Fruit fly (Drosophila melanogaster) whole organism, embryonic: ENCODE measurements around the gene Lsp1alpha.

Experiments
- Antp ChIP-seq: fragments of 200-800 bp; sonication (Bioruptor generic); optimal IDR thresholded peaks from 3 replicates; lab custom pipeline; 2016; ENCODE audit warnings: missing biosample characterization, missing genetic modification characterization
- Asciz ChIP-seq: fragments of 200-800 bp; sonication (Bioruptor generic); optimal IDR thresholded peaks from 2 replicates; lab custom pipeline; 2017; ENCODE audit warnings: missing biosample characterization, mild to moderate bottlenecking, missing genetic modification characterization, missing genetic modification reagents
- BEAF-32 ChIP-seq: fragments of 200-800 bp; sonication (Bioruptor generic); optimal IDR thresholded peaks from 3 replicates; lab custom pipeline; 2017; ENCODE audit warnings: missing biosample characterization, missing genetic modification characterization, mild to moderate bottlenecking, moderate library complexity, missing genetic modification reagents
- CG10274 ChIP-seq: fragments of 200-800 bp; sonication (Bioruptor generic); optimal IDR thresholded peaks from 3 replicates; lab custom pipeline; 2017; ENCODE audit warnings: missing biosample characterization, mild to moderate bottlenecking, missing genetic modification characterization
- CG10543 ChIP-seq: fragments of 200-800 bp; sonication (Bioruptor generic); optimal IDR thresholded peaks from 3 replicates; lab custom pipeline; 2017; ENCODE audit warnings: missing biosample characterization, mild to moderate bottlenecking, missing genetic modification characterization, moderate library complexity
- CG12155 ChIP-seq: fragments of 200-800 bp; sonication (Bioruptor generic); optimal IDR thresholded peaks from 3 replicates; lab custom pipeline; 2016; ENCODE audit warnings: missing biosample characterization, missing genetic modification characterization
- CG12659 ChIP-seq: fragments of 200-800 bp; sonication (Bioruptor generic); optimal IDR thresholded peaks from 3 replicates; lab custom pipeline; 2017; ENCODE audit warnings: mild to moderate bottlenecking, missing biosample characterization, missing genetic modification reagents, missing genetic modification characterization
- CG13123 ChIP-seq: fragments of 200-800 bp; sonication (Bioruptor generic); optimal IDR thresholded peaks from 2 replicates; lab custom pipeline; 2016; ENCODE audit warnings: missing biosample characterization, missing genetic modification characterization
- CG13894 ChIP-seq: fragments of 200-800 bp; sonication (Bioruptor generic); optimal IDR thresholded peaks from 3 replicates; lab custom pipeline; 2018; ENCODE audit warnings: missing biosample characterization, mild to moderate bottlenecking, missing genetic modification characterization, moderate library complexity
- CG14441 ChIP-seq: fragments of 200-800 bp; sonication (Bioruptor generic); IDR thresholded peaks from 2 replicates; pipeline ENCODE4 v1.3.6; 2022; ENCODE audit warnings: missing biosample characterization, missing genetic modification characterization
- CG18011 ChIP-seq: fragments of 200-800 bp; sonication (Bioruptor generic); optimal IDR thresholded peaks from 2 replicates; lab custom pipeline; 2017; ENCODE audit warnings: missing biosample characterization, missing genetic modification characterization, mild to moderate bottlenecking, moderate library complexity, missing genotype
- CG2116 ChIP-seq: fragments of 200-800 bp; sonication (Bioruptor generic); optimal IDR thresholded peaks from 3 replicates; lab custom pipeline; 2018; ENCODE audit warnings: missing biosample characterization, mild to moderate bottlenecking, missing genetic modification characterization
- CG2875 ChIP-seq: fragments of 200-800 bp; sonication (Bioruptor generic); optimal IDR thresholded peaks from 2 replicates; lab custom pipeline; 2017; ENCODE audit warnings: missing biosample characterization, mild to moderate bottlenecking, missing genetic modification characterization, missing genetic modification reagents
- CG3065 ChIP-seq: fragments of 200-800 bp; sonication (Bioruptor generic); optimal IDR thresholded peaks from 2 replicates; lab custom pipeline; 2016; ENCODE audit warnings: missing biosample characterization, missing genetic modification characterization
- CG32772 ChIP-seq: fragments of 200-800 bp; sonication (Bioruptor generic); IDR thresholded peaks from 2 replicates; pipeline ENCODE4 v1.3.6; 2022; ENCODE audit warnings: missing biosample characterization, missing genetic modification characterization
- CG3847 ChIP-seq: fragments of 200-800 bp; sonication (Bioruptor generic); IDR thresholded peaks from 2 replicates; pipeline ENCODE4 v1.3.6; 2022; ENCODE audit warnings: missing biosample characterization, missing genetic modification characterization
- CG4404 ChIP-seq: fragments of 200-800 bp; sonication (Bioruptor generic); IDR thresholded peaks from 2 replicates; pipeline ENCODE4 v1.3.6; 2022; ENCODE audit warnings: missing biosample characterization, missing genetic modification characterization
- CG7928 ChIP-seq: fragments of 200-800 bp; sonication (Bioruptor generic); optimal IDR thresholded peaks from 2 replicates; lab custom pipeline; 2017; ENCODE audit warnings: missing biosample characterization, mild to moderate bottlenecking, missing genetic modification characterization
- CrebB ChIP-seq: fragments of 200-800 bp; sonication (Bioruptor generic); optimal IDR thresholded peaks from 3 replicates; lab custom pipeline; 2018; ENCODE audit warnings: missing biosample characterization, mild to moderate bottlenecking, missing genetic modification characterization
- Dip3 ChIP-seq: fragments of 200-800 bp; sonication (Bioruptor generic); optimal IDR thresholded peaks from 3 replicates; lab custom pipeline; 2016; ENCODE audit warnings: missing biosample characterization, missing genetic modification characterization
- Dp ChIP-seq: fragments of 200-800 bp; sonication (Bioruptor generic); optimal IDR thresholded peaks from 2 replicates; lab custom pipeline; 2018; ENCODE audit warnings: missing biosample characterization, mild to moderate bottlenecking, missing genetic modification characterization, moderate library complexity
- Ets65A ChIP-seq: fragments of 200-800 bp; sonication (Bioruptor generic); peaks from one replicate; lab custom pipeline; 2016; ENCODE audit warnings: missing biosample characterization, missing genetic modification characterization
- Jarid2 ChIP-seq: fragments of 200-800 bp; sonication (Bioruptor generic); optimal IDR thresholded peaks from 3 replicates; lab custom pipeline; 2017; ENCODE audit warnings: mild to moderate bottlenecking, missing biosample characterization, missing genetic modification reagents, missing genetic modification characterization
- Lpt ChIP-seq: fragments of >200 bp; optimal IDR thresholded peaks from 2 replicates; lab custom pipeline; 2018; ENCODE audit warnings: missing biosample characterization, missing genetic modification characterization
- Nf-YA ChIP-seq: fragments of 200-800 bp; sonication (Bioruptor generic); IDR thresholded peaks from 2 replicates; pipeline ENCODE4 v1.3.6; 2022; ENCODE audit warnings: missing biosample characterization, missing genetic modification characterization
- Nf-YC ChIP-seq: fragments of 200-800 bp; optimal IDR thresholded peaks from 3 replicates; lab custom pipeline; 2019; ENCODE audit warnings: missing biosample characterization, mild to moderate bottlenecking, missing genetic modification characterization, moderate library complexity
- Opbp ChIP-seq: fragments of 200-800 bp; sonication (Bioruptor generic); IDR thresholded peaks from 3 replicates; pipeline ENCODE4 v1.3.6; 2022; ENCODE audit warnings: missing biosample characterization, missing genetic modification characterization; ENCODE audit not compliant: partially characterized antibody
- Poxn ChIP-seq: fragments of 200-800 bp; sonication (Bioruptor generic); IDR thresholded peaks from 2 replicates; pipeline ENCODE4 v1.3.6; 2022; ENCODE audit warnings: missing biosample characterization, missing genetic modification characterization
- Rx ChIP-seq: fragments of 200-800 bp; sonication (Bioruptor generic); IDR thresholded peaks from 2 replicates; pipeline ENCODE4 v1.3.6; 2022; ENCODE audit warnings: missing biosample characterization, missing genetic modification characterization
- Scr ChIP-seq: fragments of 200-800 bp; sonication (Bioruptor generic); IDR thresholded peaks from 2 replicates; pipeline ENCODE4 v1.3.6; 2022; ENCODE audit warnings: missing biosample characterization, missing genetic modification characterization; ENCODE audit not compliant: partially characterized antibody
- abd-A ChIP-seq: fragments of 200-800 bp; sonication (Bioruptor generic); optimal IDR thresholded peaks from 3 replicates; lab custom pipeline; 2019; ENCODE audit warnings: missing biosample characterization, mild to moderate bottlenecking, missing genetic modification characterization, moderate library complexity
- aop ChIP-seq: fragments of 200-800 bp; sonication (Bioruptor generic); IDR thresholded peaks from 2 replicates; pipeline ENCODE4 v1.3.6; 2022; ENCODE audit warnings: missing biosample characterization, missing genetic modification characterization
- chm ChIP-seq: fragments of 200-800 bp; sonication (Bioruptor generic); IDR thresholded peaks from 2 replicates; pipeline ENCODE4 v1.3.6; 2022; ENCODE audit warnings: missing biosample characterization, missing genetic modification characterization
- dmrt99B ChIP-seq: fragments of 200-800 bp; sonication (Bioruptor generic); optimal IDR thresholded peaks from 2 replicates; lab custom pipeline; 2018; ENCODE audit warnings: missing biosample characterization, mild to moderate bottlenecking, missing genetic modification characterization, moderate library complexity
- ewg ChIP-seq: fragments of 200-800 bp; sonication (Bioruptor generic); optimal IDR thresholded peaks from 3 replicates; lab custom pipeline; 2017; ENCODE audit warnings: mild to moderate bottlenecking, missing biosample characterization, missing genetic modification reagents, missing genetic modification characterization
- exex ChIP-seq: fragments of 200-800 bp; sonication (Bioruptor generic); optimal IDR thresholded peaks from 4 replicates; lab custom pipeline; 2018; ENCODE audit warnings: missing biosample characterization, mild to moderate bottlenecking, missing genetic modification characterization, moderate library complexity
- eyg ChIP-seq: fragments of 200-800 bp; sonication (Bioruptor generic); optimal IDR thresholded peaks from 3 replicates; lab custom pipeline; 2016; ENCODE audit warnings: missing biosample characterization, missing genetic modification characterization
- fru ChIP-seq: fragments of >200 bp; optimal IDR thresholded peaks from 2 replicates; lab custom pipeline; 2017
- gro ChIP-seq: fragments of 200-800 bp; sonication (Bioruptor generic); optimal IDR thresholded peaks from 2 replicates; lab custom pipeline; 2016; ENCODE audit warnings: missing biosample characterization, missing genetic modification characterization
- kni ChIP-seq: fragments of 200-800 bp; sonication (Bioruptor generic); optimal IDR thresholded peaks from 3 replicates; lab custom pipeline; 2017; ENCODE audit warnings: mild to moderate bottlenecking, missing biosample characterization, missing genetic modification reagents, missing genetic modification characterization
- lilli ChIP-seq: fragments of 200-800 bp; sonication (Bioruptor generic); optimal IDR thresholded peaks from 3 replicates; lab custom pipeline; 2016; ENCODE audit warnings: missing biosample characterization, missing genetic modification characterization
- mam ChIP-seq: fragments of 200-800 bp; sonication (Bioruptor generic); optimal IDR thresholded peaks from 3 replicates; lab custom pipeline; 2016; ENCODE audit warnings: missing biosample characterization, missing genetic modification characterization
- peb ChIP-seq: fragments of 200-800 bp; sonication (Bioruptor generic); IDR thresholded peaks from 2 replicates; pipeline ENCODE4 v1.3.6; 2022; ENCODE audit warnings: missing biosample characterization, missing genetic modification characterization
- slp2 ChIP-seq: fragments of 200-800 bp; sonication (Bioruptor generic); optimal IDR thresholded peaks from 2 replicates; lab custom pipeline; 2016; ENCODE audit warnings: missing biosample characterization, missing genetic modification characterization
- ssp ChIP-seq: fragments of 200-800 bp; sonication (Bioruptor generic); IDR thresholded peaks from 2 replicates; pipeline ENCODE4 v1.3.6; 2022; ENCODE audit warnings: missing biosample characterization, missing genetic modification characterization
- tap ChIP-seq: fragments of 200-800 bp; optimal IDR thresholded peaks from 3 replicates; lab custom pipeline; 2019; ENCODE audit warnings: missing biosample characterization, mild to moderate bottlenecking, missing genetic modification characterization, moderate library complexity
- tna ChIP-seq: fragments of 200-800 bp; sonication (Bioruptor generic); IDR thresholded peaks from 2 replicates; pipeline ENCODE4 v1.3.6; 2022; ENCODE audit warnings: missing biosample characterization, missing genetic modification characterization; ENCODE audit not compliant: partially characterized antibody
- toy ChIP-seq: fragments of 200-800 bp; sonication (Bioruptor generic); IDR thresholded peaks from 2 replicates; pipeline ENCODE4 v1.3.6; 2022; ENCODE audit warnings: missing biosample characterization, missing genetic modification characterization
- trh ChIP-seq: fragments of 200-800 bp; sonication (Bioruptor generic); optimal IDR thresholded peaks from 2 replicates; lab custom pipeline; 2016; ENCODE audit warnings: missing biosample characterization, missing genetic modification characterization
- wek ChIP-seq: fragments of 200-800 bp; sonication (Bioruptor generic); optimal IDR thresholded peaks from 3 replicates; lab custom pipeline; 2018; ENCODE audit warnings: missing biosample characterization, mild to moderate bottlenecking, missing genetic modification characterization, moderate library complexity

Lsp1alpha gene

dm6 chrX:12470187-12470931 is 19.7 kb upstream of the Lsp1alpha start (continued):
- TF ChIP-seq kni (no peak), Dip3 (no peak), Ets65A (GFP tag; lab: Kevin White, UChicago) (peak; percentile 76), Nf-YC (tag; lab: Kevin White, UChicago) (peak; percentile 16), CG13123 (no peak), CG3847 (peak; percentile 74), CG12659 (GFP tag; lab: Kevin White, UChicago) (peak; percentile 58), CG3065 (GFP tag; lab: Kevin White, UChicago) (no peak), Nf-YA (GFP tag; lab: Robert Waterston, UW) (0 out of 2 replicates have a peak, but pooled peaks have one; percentile 19), Jarid2 (GFP tag; lab: Kevin White, UChicago) (no peak), CG10543 (GFP tag; lab: Kevin White, UChicago) (peak; percentile 26), BEAF-32 (no peak), CG2875 (GFP tag; lab: Kevin White, UChicago) (no peak), ewg (GFP tag; lab: Kevin White, UChicago) (peak; percentile 46), CrebB (tag; lab: Kevin White, UChicago) (no peak), Poxn (peak; percentile 58), CG12155 (no peak), wek (GFP tag; lab: Kevin White, UChicago) (no peak), abd-A (tag; lab: Kevin White, UChicago) (peak; percentile 93), Antp (GFP tag; lab: Kevin White, UChicago) (no peak), fru (lab: Kevin White, UChicago) (no peak), CG4404 (GFP tag; lab: Robert Waterston, UW) (peak; percentile 33; the same call in 1 of the 2 replicates), CG18011 (no peak), Dp (GFP tag; lab: Kevin White, UChicago) (peak; percentile 34), Lpt (GFP tag; lab: Kevin White, UChicago) (no peak), eyg (no peak), gro (GFP tag; lab: Kevin White, UChicago) (no peak), lilli (GFP tag; lab: Kevin White, UChicago) (peak; percentile 32), slp2 (no peak), exex (tag; lab: Kevin White, UChicago) (peak; percentile 6), ssp (GFP tag; lab: Robert Waterston, UW) (peak; percentile 54), Asciz (GFP tag; lab: Kevin White, UChicago) (peak; percentile 50), CG13894 (tag; lab: Kevin White, UChicago) (no peak), CG14441 (GFP tag; lab: Robert Waterston, UW) (peak; percentile 70), mam (GFP tag; lab: Kevin White, UChicago) (peak; percentile 11), tna (no peak), peb (peak; percentile 15; the same call in 1 of the 2 replicates), CG7928 (GFP tag; lab: Kevin White, UChicago) (peak; percentile 14), toy (GFP tag; lab: Robert Waterston, UW) (no peak), trh (no peak), CG2116 (no peak), dmrt99B (tag; lab: Kevin White, UChicago) (peak; percentile 66), CG10274 (GFP tag; lab: Kevin White, UChicago) (no peak), tap (tag; lab: Kevin White, UChicago) (peak; percentile 21), chm (GFP tag; lab: Robert Waterston, UW) (no peak; the same call in 1 of the 2 replicates), CG32772 (GFP tag; lab: Robert Waterston, UW) (peak; percentile 45), Opbp (GFP tag; lab: Robert Waterston, UW) (no peak), Scr (GFP tag; lab: Robert Waterston, UW) (no peak), Rx (GFP tag; lab: Robert Waterston, UW) (peak; percentile 59), aop (GFP tag; lab: Robert Waterston, UW) (no peak)
